Worm (Caenorhabditis elegans) whole organism, young adult: ENCODE results near the gene fbxa-81.
A peak's percentile ranks its signal among the peaks of the same experiment; 100 is the strongest.

Source experiments
- B0261.1 ChIP-seq: sonication (generic microtip); optimal IDR thresholded peaks from 2 replicates; lab custom pipeline; 2016; ENCODE audit warnings: mild to moderate bottlenecking, missing genetic modification characterization, moderate library complexity, missing compliant biosample characterization
- C17E4.6 ChIP-seq: fragments of 200-800 bp; sonication (Bioruptor generic); IDR thresholded peaks from 2 replicates; pipeline ENCODE4 v1.3.6; 2022; ENCODE audit warnings: missing genetic modification reagents, missing genetic modification characterization, missing compliant biosample characterization
- D2030.7 ChIP-seq: fragments of 200-800 bp; sonication (Bioruptor generic); IDR thresholded peaks from 2 replicates; pipeline ENCODE4 v1.3.6; 2022; ENCODE audit warnings: missing genetic modification reagents, missing genetic modification characterization, missing compliant biosample characterization
- F10E7.11 ChIP-seq: sonication (generic microtip); optimal IDR thresholded peaks from 2 replicates; lab custom pipeline; 2017; ENCODE audit warnings: mild to moderate bottlenecking, missing genetic modification characterization, moderate library complexity, missing compliant biosample characterization
- F39B2.1 ChIP-seq: fragments of 200-800 bp; sonication (Bioruptor generic); IDR thresholded peaks from 2 replicates; pipeline ENCODE4 v1.3.6; 2022; ENCODE audit warnings: missing genetic modification reagents, missing genetic modification characterization, missing compliant biosample characterization
- F55B11.4 ChIP-seq: sonication (generic microtip); optimal IDR thresholded peaks from 2 replicates; lab custom pipeline; 2016; ENCODE audit warnings: missing compliant biosample characterization, missing genetic modification characterization, borderline replicate concordance; ENCODE audit not compliant: insufficient read depth
- K11D2.4 ChIP-seq: fragments of 200-800 bp; sonication (Bioruptor generic); IDR thresholded peaks from 2 replicates; pipeline ENCODE4 v1.3.6; 2022; ENCODE audit warnings: missing genetic modification reagents, missing genetic modification characterization, missing compliant biosample characterization
- T07F8.4 ChIP-seq: sonication (generic microtip); optimal IDR thresholded peaks from 2 replicates; lab custom pipeline; 2016; ENCODE audit warnings: mild to moderate bottlenecking, missing genetic modification characterization, moderate library complexity, missing compliant biosample characterization
- Y53F4B.3 ChIP-seq: fragments of 200-800 bp; sonication (Bioruptor generic); IDR thresholded peaks from 2 replicates; pipeline ENCODE4 v1.3.6; 2022; ENCODE audit warnings: missing genetic modification reagents, missing genetic modification characterization, missing compliant biosample characterization
- Y56A3A.18 ChIP-seq: fragments of 200-800 bp; sonication (Bioruptor generic); IDR thresholded peaks from 2 replicates; pipeline ENCODE4 v1.3.6; 2022; ENCODE audit warnings: missing genetic modification reagents, missing genetic modification characterization, missing compliant biosample characterization
- Y79H2A.3 ChIP-seq: fragments of 200-800 bp; sonication (Bioruptor generic); conservative IDR thresholded peaks from 2 replicates; pipeline ENCODE4 v1.3.6; 2022; ENCODE audit warnings: missing genetic modification reagents, missing genetic modification characterization, missing compliant biosample characterization
- akir-1 ChIP-seq: fragments of 200-800 bp; sonication (Bioruptor generic); optimal IDR thresholded peaks from 2 replicates; lab custom pipeline; 2018; ENCODE audit warnings: mild to moderate bottlenecking, missing genetic modification characterization, moderate library complexity, missing compliant biosample characterization
- aptf-2 ChIP-seq: fragments of 200-800 bp; sonication (Bioruptor generic); conservative IDR thresholded peaks from 2 replicates; pipeline ENCODE4 v1.3.6; 2022; ENCODE audit warnings: missing genetic modification reagents, missing genetic modification characterization, missing compliant biosample characterization
- aptf-3 ChIP-seq: fragments of 200-800 bp; sonication (Bioruptor generic); IDR thresholded peaks from 2 replicates; pipeline ENCODE4 v1.3.6; 2022; ENCODE audit warnings: missing genetic modification characterization, missing compliant biosample characterization
- atf-7 ChIP-seq: sonication (generic microtip); optimal IDR thresholded peaks from 2 replicates; lab custom pipeline; 2017; ENCODE audit warnings: mild to moderate bottlenecking, missing genetic modification characterization, missing compliant biosample characterization
- attf-6 ChIP-seq: fragments of 200-800 bp; sonication (Bioruptor generic); IDR thresholded peaks from 2 replicates; pipeline ENCODE4 v1.3.6; 2022; ENCODE audit warnings: missing genetic modification reagents, missing genetic modification characterization, missing compliant biosample characterization
- bed-2 ChIP-seq: fragments of 200-800 bp; sonication (Bioruptor generic); IDR thresholded peaks from 2 replicates; pipeline ENCODE4 v1.3.6; 2022; ENCODE audit warnings: missing genetic modification reagents, missing genetic modification characterization, missing compliant biosample characterization
- cebp-1 ChIP-seq, 2 experiments: fragments of 200-800 bp in 1 of 2; sonication (Bioruptor generic) in 1 of 2; sonication (generic microtip) in 1 of 2; IDR thresholded peaks in 1 of 2; optimal IDR thresholded peaks in 1 of 2; 2 replicates each; pipeline versions ENCODE4 v1.3.6 to Lab custom; 2017 to 2022; ENCODE audit warnings: missing compliant biosample characterization in 2 of 2, missing genetic modification characterization in 2 of 2, mild to moderate bottlenecking in 1 of 2, missing genetic modification reagents in 1 of 2, moderate library complexity in 1 of 2
- ceh-27 ChIP-seq: fragments of 200-800 bp; sonication (Bioruptor generic); optimal IDR thresholded peaks from 2 replicates; lab custom pipeline; 2018; ENCODE audit warnings: mild to moderate bottlenecking, missing genetic modification characterization, moderate library complexity, missing compliant biosample characterization
- ceh-58 ChIP-seq: fragments of 200-800 bp; sonication (Bioruptor generic); IDR thresholded peaks from 2 replicates; pipeline ENCODE4 v1.3.6; 2022; ENCODE audit warnings: missing genetic modification characterization, missing compliant biosample characterization
- ceh-79 ChIP-seq: sonication (generic microtip); optimal IDR thresholded peaks from 2 replicates; lab custom pipeline; 2017; ENCODE audit warnings: mild to moderate bottlenecking, missing genetic modification characterization, missing compliant biosample characterization
- ceh-91 ChIP-seq: fragments of 200-800 bp; sonication (Bioruptor generic); IDR thresholded peaks from 2 replicates; pipeline ENCODE4 v1.3.6; 2022; ENCODE audit warnings: missing genetic modification reagents, missing genetic modification characterization, missing compliant biosample characterization
- ets-4 ChIP-seq: fragments of 200-800 bp; sonication (Bioruptor generic); optimal IDR thresholded peaks from 2 replicates; lab custom pipeline; 2018; ENCODE audit warnings: mild to moderate bottlenecking, missing genetic modification characterization, missing compliant biosample characterization
- gei-17 ChIP-seq: fragments of 200-800 bp; sonication (Bioruptor generic); optimal IDR thresholded peaks from 2 replicates; lab custom pipeline; 2018; ENCODE audit warnings: mild to moderate bottlenecking, missing genetic modification characterization, missing compliant biosample characterization
- hlh-12 ChIP-seq: sonication (generic microtip); optimal IDR thresholded peaks from 2 replicates; lab custom pipeline; 2016; ENCODE audit warnings: missing genetic modification characterization, missing compliant biosample characterization
- hlh-26 ChIP-seq: fragments of 200-800 bp; sonication (Bioruptor generic); conservative IDR thresholded peaks from 2 replicates; pipeline ENCODE4 v1.3.6; 2022; ENCODE audit warnings: missing genetic modification reagents, missing genetic modification characterization, missing compliant biosample characterization
- hmg-1.2 ChIP-seq: fragments of 200-800 bp; sonication (Bioruptor generic); IDR thresholded peaks from 2 replicates; pipeline ENCODE4 v1.3.6; 2022; ENCODE audit warnings: missing genetic modification reagents, missing genetic modification characterization, missing compliant biosample characterization
- hrde-1 ChIP-seq: sonication (generic microtip); optimal IDR thresholded peaks from 2 replicates; lab custom pipeline; 2016; ENCODE audit warnings: missing genetic modification characterization, mild to moderate bottlenecking, missing compliant biosample characterization, moderate library complexity, missing genotype, missing genetic modification reagents, borderline replicate concordance
- let-526 ChIP-seq: fragments of 200-800 bp; sonication (Bioruptor generic); IDR thresholded peaks from 2 replicates; pipeline ENCODE4 v1.3.6; 2022; ENCODE audit warnings: missing genetic modification reagents, missing genetic modification characterization, missing compliant biosample characterization
- lin-26 ChIP-seq: fragments of 200-800 bp; sonication (Bioruptor generic); IDR thresholded peaks from 2 replicates; pipeline ENCODE4 v1.3.6; 2022; ENCODE audit warnings: missing genetic modification reagents, missing genetic modification characterization, missing compliant biosample characterization
- lin-54 ChIP-seq: fragments of 200-800 bp; sonication (Bioruptor generic); optimal IDR thresholded peaks from 2 replicates; lab custom pipeline; 2018; ENCODE audit warnings: mild to moderate bottlenecking, missing genetic modification characterization, missing compliant biosample characterization
- madf-10 ChIP-seq: sonication (generic microtip); optimal IDR thresholded peaks from 2 replicates; lab custom pipeline; 2016; ENCODE audit warnings: mild to moderate bottlenecking, missing genetic modification characterization, missing compliant biosample characterization
- madf-6 ChIP-seq: fragments of 200-800 bp; sonication (Bioruptor generic); IDR thresholded peaks from 2 replicates; pipeline ENCODE4 v1.3.6; 2022; ENCODE audit warnings: missing genetic modification reagents, missing genetic modification characterization, missing compliant biosample characterization
- madf-8 ChIP-seq: fragments of 200-800 bp; sonication (Bioruptor generic); conservative IDR thresholded peaks from 2 replicates; pipeline ENCODE4 v1.3.6; 2022; ENCODE audit warnings: missing genetic modification reagents, missing genetic modification characterization, missing compliant biosample characterization
- mel-28 ChIP-seq: sonication (generic microtip); optimal IDR thresholded peaks from 2 replicates; lab custom pipeline; 2016; ENCODE audit warnings: borderline replicate concordance, mild to moderate bottlenecking, missing genetic modification characterization, missing compliant biosample characterization
- repo-1 ChIP-seq: sonication (generic microtip); optimal IDR thresholded peaks from 2 replicates; lab custom pipeline; 2017; ENCODE audit warnings: mild to moderate bottlenecking, missing genetic modification characterization, missing compliant biosample characterization
- sea-2 ChIP-seq: fragments of 200-800 bp; sonication (Bioruptor generic); IDR thresholded peaks from 2 replicates; pipeline ENCODE4 v1.3.6; 2022; ENCODE audit warnings: missing genetic modification characterization, missing compliant biosample characterization
- snpc-4 ChIP-seq, 5 experiments: fragments of 150-350 bp in 1 of 5; sonication (generic microtip) in 4 of 5; optimal IDR thresholded peaks; 2 replicates each; lab custom pipeline; 2014 to 2018; ENCODE audit warnings: missing genetic modification characterization in 5 of 5, missing biosample characterization in 3 of 5, antibody characterized with exemption in 2 of 5, mild to moderate bottlenecking in 2 of 5, missing compliant biosample characterization in 2 of 5, missing genotype in 2 of 5, moderate library complexity in 2 of 5, missing genetic modification reagents in 1 of 5
- somi-1 ChIP-seq: fragments of 200-800 bp; sonication (Bioruptor generic); optimal IDR thresholded peaks from 2 replicates; lab custom pipeline; 2018; ENCODE audit warnings: mild to moderate bottlenecking, missing genetic modification characterization, missing compliant biosample characterization
- tbx-9 ChIP-seq: sonication (generic microtip); optimal IDR thresholded peaks from 2 replicates; lab custom pipeline; 2016; ENCODE audit warnings: borderline replicate concordance, missing genetic modification characterization, inconsistent platforms, missing compliant biosample characterization
- tlf-1 ChIP-seq: fragments of 200-800 bp; sonication (Bioruptor generic); optimal IDR thresholded peaks from 2 replicates; lab custom pipeline; 2018; ENCODE audit warnings: mild to moderate bottlenecking, missing genetic modification characterization, missing compliant biosample characterization
- unc-130 ChIP-seq: sonication (generic microtip); optimal IDR thresholded peaks from 2 replicates; lab custom pipeline; 2016; ENCODE audit warnings: missing genetic modification reagents, missing genetic modification characterization, missing compliant biosample characterization
- xnd-1 ChIP-seq: sonication (generic microtip); optimal IDR thresholded peaks from 2 replicates; lab custom pipeline; 2016; ENCODE audit warnings: missing genotype, missing genetic modification reagents, missing genetic modification characterization, missing compliant biosample characterization
- ztf-18 ChIP-seq: sonication (generic microtip); optimal IDR thresholded peaks from 2 replicates; lab custom pipeline; 2016; ENCODE audit warnings: missing genotype, mild to moderate bottlenecking, missing genetic modification characterization, missing compliant biosample characterization
- ztf-25 ChIP-seq: fragments of 200-800 bp; sonication (Bioruptor generic); IDR thresholded peaks from 2 replicates; pipeline ENCODE4 v1.3.6; 2022; ENCODE audit warnings: missing genetic modification reagents, missing genetic modification characterization, missing compliant biosample characterization
- ztf-3 ChIP-seq: fragments of 200-800 bp; sonication (Bioruptor generic); optimal IDR thresholded peaks from 2 replicates; lab custom pipeline; 2018; ENCODE audit warnings: mild to moderate bottlenecking, missing genetic modification characterization, missing compliant biosample characterization

fbxa-81 gene

DNA sequence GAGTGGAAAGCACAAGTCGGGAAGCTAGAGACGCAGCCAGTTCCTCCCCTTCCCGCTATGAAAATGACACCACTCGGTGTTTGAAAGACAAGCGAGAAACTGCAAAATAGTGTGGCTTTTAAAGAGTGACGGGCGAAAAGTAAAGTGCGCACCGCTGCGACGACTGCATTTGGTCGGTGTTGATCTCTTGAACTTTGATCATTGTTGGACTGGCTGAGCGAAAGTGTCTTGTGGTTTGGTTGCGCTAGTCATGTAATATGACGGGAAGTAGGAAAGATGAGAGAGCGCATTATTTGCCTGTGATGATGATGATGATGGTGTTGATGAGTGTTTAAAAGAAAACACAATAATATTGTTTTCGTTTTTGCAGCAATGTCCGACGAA is 18.4 kb upstream of the fbxa-81 start (continued):
- no peak for TF ChIP-seq tbx-9
- TF ChIP-seq ztf-3: peak; percentile 10
- peak; percentile 59; the same call in 1 of the 2 replicates for TF ChIP-seq hmg-1.2 (GFP tag; lab: Robert Waterston, UW)
- peak; percentile 78 for TF ChIP-seq K11D2.4
- TF ChIP-seq lin-26 (GFP tag; lab: Robert Waterston, UW): peak; percentile 46; the same call in 1 of the 2 replicates
- TF ChIP-seq D2030.7: no peak
- no peak for TF ChIP-seq hrde-1 (tag; lab: Kevin White, UChicago)
- TF ChIP-seq repo-1 (tag; lab: Kevin White, UChicago): peak; percentile 53
- no peak for TF ChIP-seq F10E7.11
- peak; percentile 48; the same call in 1 of the 2 replicates for TF ChIP-seq cebp-1 (GFP tag; IDR thresholded peaks at IDR 0.05; lab: Robert Waterston, UW)
- peak; percentile 90 for TF ChIP-seq cebp-1 (tag; optimal IDR thresholded peaks at IDR 0.05; lab: Kevin White, UChicago)
- TF ChIP-seq madf-6 (GFP tag; lab: Robert Waterston, UW): no peak
- no peak for TF ChIP-seq snpc-4 (GFP tag; optimal IDR thresholded peaks at IDR 0.05; lab: Kevin White, UChicago)
- TF ChIP-seq snpc-4 (tag; optimal IDR thresholded peaks at IDR 0.05; lab: Kevin White, UChicago): peak; percentile 49 to 61 (median 55)
- TF ChIP-seq ceh-91 (GFP tag; lab: Robert Waterston, UW): no peak
- TF ChIP-seq attf-6 (GFP tag; lab: Robert Waterston, UW): no peak
- no peak for TF ChIP-seq Y79H2A.3
- TF ChIP-seq lin-54 (GFP tag; lab: Kevin White, UChicago): peak; percentile 43
- no peak for TF ChIP-seq xnd-1 (tag; lab: Kevin White, UChicago)
- TF ChIP-seq Y56A3A.18 (GFP tag; lab: Robert Waterston, UW): peak; percentile 45; the same call in 1 of the 2 replicates
- no peak for TF ChIP-seq unc-130 (GFP tag; lab: Kevin White, UChicago)
- TF ChIP-seq ets-4 (GFP tag; lab: Kevin White, UChicago): peak; percentile 61
- TF ChIP-seq T07F8.4 (tag; lab: Kevin White, UChicago): no peak
- peak; percentile 84 for TF ChIP-seq madf-10 (tag; lab: Kevin White, UChicago)
- TF ChIP-seq B0261.1 (tag; lab: Kevin White, UChicago): no peak
- TF ChIP-seq C17E4.6 (GFP tag; lab: Robert Waterston, UW): no peak
- no peak for TF ChIP-seq Y53F4B.3
- no peak for TF ChIP-seq sea-2 (GFP tag; lab: Robert Waterston, UW)
- TF ChIP-seq let-526: peak; percentile 27; the same call in 1 of the 2 replicates
- no peak for TF ChIP-seq aptf-3 (GFP tag; lab: Robert Waterston, UW)
- no peak for TF ChIP-seq ceh-79
- TF ChIP-seq aptf-2 (GFP tag; lab: Robert Waterston, UW): no peak
- no peak for TF ChIP-seq mel-28 (tag; lab: Kevin White, UChicago)
- peak; percentile 92 for TF ChIP-seq atf-7
- peak; percentile 49 for TF ChIP-seq somi-1 (GFP tag; lab: Kevin White, UChicago)
- TF ChIP-seq ztf-18 (tag; lab: Kevin White, UChicago): peak; percentile 49
- TF ChIP-seq madf-8 (GFP tag; lab: Robert Waterston, UW): no peak
- TF ChIP-seq tlf-1 (GFP tag; lab: Kevin White, UChicago): peak; percentile 66
- no peak for TF ChIP-seq hlh-26 (GFP tag; lab: Robert Waterston, UW)
- TF ChIP-seq ztf-25: no peak
- no peak for TF ChIP-seq F55B11.4 (tag; lab: Kevin White, UChicago)
- TF ChIP-seq ceh-27 (GFP tag; lab: Kevin White, UChicago): peak; percentile 85
- TF ChIP-seq bed-2 (GFP tag; lab: Robert Waterston, UW): no peak
- TF ChIP-seq hlh-12 (tag; lab: Kevin White, UChicago): no peak
- peak; percentile 67 for TF ChIP-seq gei-17 (GFP tag; lab: Kevin White, UChicago)
- TF ChIP-seq F39B2.1: no peak
- TF ChIP-seq ceh-58 (GFP tag; lab: Robert Waterston, UW): no peak
- TF ChIP-seq akir-1: no peak
